Worm (Caenorhabditis elegans): ENCODE results near the gene spcs-3.
A peak's percentile ranks its signal among the peaks of the same experiment; 100 is the strongest.

Gene spcs-3

DNA sequence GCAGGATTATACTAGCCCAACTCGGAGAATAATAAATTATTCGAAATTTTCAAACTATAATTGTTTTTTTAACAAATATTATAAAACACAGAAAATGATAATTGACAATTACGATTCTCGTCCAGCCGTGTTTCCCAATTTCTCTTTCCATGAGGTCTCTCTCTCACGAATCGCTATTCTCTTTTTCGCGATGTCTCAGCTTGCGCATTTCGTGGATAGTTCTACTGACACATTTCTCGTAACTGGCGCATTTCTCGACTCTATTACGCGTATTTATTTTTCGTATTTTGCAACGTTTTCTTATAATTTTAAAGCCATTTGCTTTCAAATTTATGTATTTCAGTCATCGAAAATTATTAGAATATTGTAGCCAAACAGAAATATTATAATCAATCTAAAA lies 1.0 kb upstream of the spcs-3 start (continued):
- TF ChIP-seq nhr-90 (tag; optimal IDR thresholded peaks at IDR 0.05; ENCODE audit: poor library complexity): peak; percentile 96
- TF ChIP-seq mep-1 (tag; optimal IDR thresholded peaks at IDR 0.05): peak; percentile 98
- peak; percentile 86 for TF ChIP-seq mab-9 (GFP tag; IDR thresholded peaks at IDR 0.05)
- TF ChIP-seq nhr-28 (tag; optimal IDR thresholded peaks at IDR 0.05): no peak
- TF ChIP-seq zag-1 (tag; optimal IDR thresholded peaks at IDR 0.05): peak; percentile 97
- peak; percentile 93 to 97 for TF ChIP-seq lin-35 (GFP tag; optimal IDR thresholded peaks at IDR 0.05)
- TF ChIP-seq fkh-4 (tag; optimal IDR thresholded peaks at IDR 0.05; ENCODE audit: borderline replicate concordance): peak; percentile 79
- peak; percentile 31 for TF ChIP-seq Y116A8C.19 (tag; optimal IDR thresholded peaks at IDR 0.05; ENCODE audit: borderline replicate concordance)
- TF ChIP-seq blmp-1 (tag; optimal IDR thresholded peaks at IDR 0.05): peak; percentile 87
- TF ChIP-seq dpl-1 (GFP tag; optimal IDR thresholded peaks at IDR 0.05): peak; percentile 92 to 93 (median 92)
- peak; percentile 83 to 97 for TF ChIP-seq egl-27 (tag; optimal IDR thresholded peaks at IDR 0.05)
- peak; percentile 95 for TF ChIP-seq ceh-63 (GFP tag; optimal IDR thresholded peaks at IDR 0.05)
- peak; percentile 99 for TF ChIP-seq snu-23 (GFP tag; optimal IDR thresholded peaks at IDR 0.05)
- peak; percentile 99 for TF ChIP-seq fkh-8 (tag; optimal IDR thresholded peaks at IDR 0.05)
- peak; percentile 94 for TF ChIP-seq unc-86 (tag; optimal IDR thresholded peaks at IDR 0.05)
- peak; percentile 87 for TF ChIP-seq ztf-4 (tag; optimal IDR thresholded peaks at IDR 0.05)
- TF ChIP-seq pqm-1 (tag; optimal IDR thresholded peaks at IDR 0.05): peak; percentile 60
- peak; percentile 80 for TF ChIP-seq ceh-8 (GFP tag; optimal IDR thresholded peaks at IDR 0.05)
- TF ChIP-seq nhr-76 (tag; optimal IDR thresholded peaks at IDR 0.05): peak; percentile 17
- peak; percentile 86 for TF ChIP-seq unc-98 (GFP tag; IDR thresholded peaks at IDR 0.05)
- TF ChIP-seq ama-1 (optimal IDR thresholded peaks at IDR 0.05): no peak
- TF ChIP-seq C04F5.9 (tag; optimal IDR thresholded peaks at IDR 0.05): peak; percentile 91
- TF ChIP-seq ceh-90 (tag; optimal IDR thresholded peaks at IDR 0.05): peak; percentile 45
- TF ChIP-seq dsc-1 (tag; optimal IDR thresholded peaks at IDR 0.05): peak; percentile 97
- TF ChIP-seq mef-2 (tag; optimal IDR thresholded peaks at IDR 0.05): peak; percentile 69
- TF ChIP-seq elt-2 (tag; optimal IDR thresholded peaks at IDR 0.05): peak; percentile 75
- peak; percentile 99 for TF ChIP-seq nhr-77 (tag; optimal IDR thresholded peaks at IDR 0.05)
- TF ChIP-seq unc-130 (tag; optimal IDR thresholded peaks at IDR 0.05): peak; percentile 98
- peak; percentile 85 for TF ChIP-seq sox-4 (tag; optimal IDR thresholded peaks at IDR 0.05)
- TF ChIP-seq hlh-4 (tag; optimal IDR thresholded peaks at IDR 0.05): no peak
- TF ChIP-seq snpc-4 (tag; optimal IDR thresholded peaks at IDR 0.05): peak; percentile 79
- peak; percentile 86 for TF ChIP-seq egl-13 (tag; optimal IDR thresholded peaks at IDR 0.05)
- peak; percentile 98 for TF ChIP-seq lin-14 (GFP tag; optimal IDR thresholded peaks at IDR 0.05)
- TF ChIP-seq ztf-11 (tag; optimal IDR thresholded peaks at IDR 0.05): peak in 1 of 2 experiments; percentile 93
- peak; percentile 50 for TF ChIP-seq unc-62 (GFP tag; optimal IDR thresholded peaks at IDR 0.05)

DNA sequence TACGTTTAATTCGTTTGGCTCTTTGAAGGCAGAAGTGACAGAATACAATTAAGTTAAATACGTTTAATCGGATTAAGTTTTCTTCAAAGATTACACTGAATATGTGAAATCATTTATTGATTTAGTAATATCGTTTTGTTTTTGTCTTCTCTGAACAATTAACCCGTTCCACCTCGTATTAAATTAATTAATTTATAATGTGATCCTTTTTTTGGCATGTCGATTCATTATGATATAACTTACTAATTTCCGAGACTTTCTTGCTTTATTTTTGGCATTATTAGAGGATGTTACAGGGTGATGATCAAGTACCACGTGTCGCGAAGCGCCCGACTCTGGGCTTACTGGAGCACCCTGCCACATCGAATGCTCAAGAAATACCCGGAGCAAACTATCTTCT lies 630 bp upstream of the spcs-3 start, which contains the start of gene K12H4.5:
Gene K12H4.5, plus strand, starts transcription at position 301 of the 400 bp plus-strand sequence.
- TF ChIP-seq tlp-1 (tag; optimal IDR thresholded peaks at IDR 0.05) (no peak), mef-2 (tag; optimal IDR thresholded peaks at IDR 0.05) (no peak), egl-13 (tag; optimal IDR thresholded peaks at IDR 0.05) (no peak), pqm-1 (tag; optimal IDR thresholded peaks at IDR 0.05) (no peak), efl-1 (optimal IDR thresholded peaks at IDR 0.05) (no peak), efl-1 (GFP tag; optimal IDR thresholded peaks at IDR 0.05 in 1 of 2) (no peak), nhr-71 (tag; optimal IDR thresholded peaks at IDR 0.05) (no peak), nhr-20 (tag; optimal IDR thresholded peaks at IDR 0.05) (no peak), lsy-2 (tag; optimal IDR thresholded peaks at IDR 0.05) (no peak), F16B12.6 (tag; optimal IDR thresholded peaks at IDR 0.05) (no peak), ceh-82 (tag; optimal IDR thresholded peaks at IDR 0.05) (no peak), ama-1 (optimal IDR thresholded peaks at IDR 0.05) (no peak), xbp-1 (tag; optimal IDR thresholded peaks at IDR 0.05) (no peak), nhr-12 (tag; optimal IDR thresholded peaks at IDR 0.05) (no peak), lir-3 (tag; optimal IDR thresholded peaks at IDR 0.05; ENCODE audit: poor library complexity) (no peak), ztf-11 (tag; optimal IDR thresholded peaks at IDR 0.05) (no peak), C34B4.2 (tag; optimal IDR thresholded peaks at IDR 0.05) (no peak)
